Fruit fly (Drosophila melanogaster): ENCODE measurements around the gene CG14132.

Gene CG14132

DNA sequence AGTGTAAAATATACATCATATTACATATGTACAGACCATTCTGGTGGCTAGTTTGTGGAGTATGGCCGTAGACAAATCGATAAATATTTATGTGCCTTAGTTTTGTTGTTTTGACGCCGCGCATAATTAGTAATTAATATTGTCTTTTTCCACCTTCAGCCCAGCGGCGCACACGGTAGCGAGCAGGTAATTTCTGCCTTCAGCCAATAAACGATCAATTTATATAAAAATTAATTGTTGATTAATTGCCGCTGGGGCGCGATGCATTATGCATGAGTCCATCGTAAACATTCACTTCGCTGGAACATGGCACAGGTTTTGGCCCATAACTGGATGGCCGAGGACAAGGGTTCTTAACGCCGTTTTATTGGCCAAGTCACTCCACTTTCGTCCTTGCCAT is 2.2 kb upstream of the CG14132 start:
- no peak for TF ChIP-seq CG5204 (GFP tag; optimal IDR thresholded peaks at IDR 0.05)
- no peak for TF ChIP-seq CG11617 (GFP tag; optimal IDR thresholded peaks at IDR 0.05)

DNA sequence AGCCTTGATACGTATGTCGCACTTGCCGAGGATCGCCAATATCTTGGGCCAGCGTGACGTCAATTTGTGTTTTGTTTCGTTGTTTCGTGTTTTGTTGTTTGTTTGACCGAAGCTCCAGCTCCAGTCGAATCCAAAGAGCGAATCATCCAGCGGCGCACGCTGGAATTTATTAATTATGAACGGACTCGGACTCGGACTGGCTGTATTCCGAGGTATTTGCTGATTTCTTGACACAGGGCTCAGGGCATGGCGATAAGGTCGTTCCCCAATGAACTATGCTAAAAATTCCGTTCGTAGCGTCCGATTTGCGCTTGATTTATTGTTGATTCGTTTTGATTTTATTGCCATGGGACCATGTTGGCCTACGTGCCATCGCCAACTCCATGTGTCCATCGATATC is 1.8 kb upstream of the CG14132 start:
- TF ChIP-seq Mnt (GFP tag; optimal IDR thresholded peaks at IDR 0.05) (no peak), CG14711 (tag; optimal IDR thresholded peaks at IDR 0.05) (no peak), cic (GFP tag; optimal IDR thresholded peaks at IDR 0.05) (no peak), CG12768 (GFP tag; optimal IDR thresholded peaks at IDR 0.05) (no peak), CG33017 (tag; optimal IDR thresholded peaks at IDR 0.05) (no peak), CG5204 (GFP tag; optimal IDR thresholded peaks at IDR 0.05) (no peak), cnc (optimal IDR thresholded peaks at IDR 0.05) (no peak), CG7101 (tag; optimal IDR thresholded peaks at IDR 0.05) (no peak), ovo (GFP tag; optimal IDR thresholded peaks at IDR 0.05) (no peak), CG1620 (GFP tag; optimal IDR thresholded peaks at IDR 0.05) (no peak), pad (GFP tag; optimal IDR thresholded peaks at IDR 0.05) (no peak), kay (GFP tag; ENCODE audit: borderline replicate concordance) (no peak), toe (GFP tag; optimal IDR thresholded peaks at IDR 0.05) (no peak), Crg-1 (GFP tag; optimal IDR thresholded peaks at IDR 0.05) (no peak), Hr96 (GFP tag; optimal IDR thresholded peaks at IDR 0.05) (no peak), CG11617 (GFP tag; optimal IDR thresholded peaks at IDR 0.05) (no peak)

DNA sequence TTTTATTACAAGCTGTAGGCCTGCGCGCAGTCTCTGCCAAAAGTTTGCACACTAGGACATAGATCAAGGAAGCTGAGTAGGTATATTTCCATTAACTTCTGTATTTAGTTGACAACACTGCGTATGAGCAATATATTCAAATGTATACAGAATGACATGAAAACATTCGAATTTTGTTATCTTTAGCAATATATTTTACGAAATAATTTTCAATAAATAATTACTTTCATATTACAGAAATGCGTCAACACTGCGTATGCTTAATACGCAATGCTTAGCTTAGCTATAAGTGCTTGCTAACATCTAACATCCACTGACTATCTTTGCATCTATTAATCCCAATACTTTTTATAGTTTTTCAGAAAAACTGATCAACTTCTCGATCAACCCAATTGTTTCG is 1.3 kb upstream of the CG14132 start:
- no peak for TF ChIP-seq cic (GFP tag; optimal IDR thresholded peaks at IDR 0.05)
- no peak for TF ChIP-seq ovo (GFP tag; optimal IDR thresholded peaks at IDR 0.05)
- TF ChIP-seq CG12768 (GFP tag; optimal IDR thresholded peaks at IDR 0.05): no peak
- no peak for TF ChIP-seq tj (GFP tag; optimal IDR thresholded peaks at IDR 0.05)
- TF ChIP-seq cnc (optimal IDR thresholded peaks at IDR 0.05): no peak
- TF ChIP-seq Hr96 (GFP tag; optimal IDR thresholded peaks at IDR 0.05): no peak
- TF ChIP-seq CG11617 (GFP tag; optimal IDR thresholded peaks at IDR 0.05): no peak
- TF ChIP-seq toe (GFP tag; optimal IDR thresholded peaks at IDR 0.05): no peak
- no peak for TF ChIP-seq Crg-1 (GFP tag; optimal IDR thresholded peaks at IDR 0.05)
- no peak for TF ChIP-seq CG14711 (tag; optimal IDR thresholded peaks at IDR 0.05)
- no peak for TF ChIP-seq kay (GFP tag; ENCODE audit: borderline replicate concordance)
- TF ChIP-seq CG33017 (tag; optimal IDR thresholded peaks at IDR 0.05): no peak
- no peak for TF ChIP-seq Clk (GFP tag; optimal IDR thresholded peaks at IDR 0.05)
- no peak for TF ChIP-seq CG1620 (GFP tag; optimal IDR thresholded peaks at IDR 0.05)
- TF ChIP-seq CG7045 (GFP tag; optimal IDR thresholded peaks at IDR 0.05): no peak
- no peak for TF ChIP-seq CG7101 (tag; optimal IDR thresholded peaks at IDR 0.05)
- no peak for TF ChIP-seq Mnt (GFP tag; optimal IDR thresholded peaks at IDR 0.05)
- no peak for TF ChIP-seq bab1 (GFP tag; optimal IDR thresholded peaks at IDR 0.05)
- TF ChIP-seq pad (GFP tag; optimal IDR thresholded peaks at IDR 0.05): no peak

DNA sequence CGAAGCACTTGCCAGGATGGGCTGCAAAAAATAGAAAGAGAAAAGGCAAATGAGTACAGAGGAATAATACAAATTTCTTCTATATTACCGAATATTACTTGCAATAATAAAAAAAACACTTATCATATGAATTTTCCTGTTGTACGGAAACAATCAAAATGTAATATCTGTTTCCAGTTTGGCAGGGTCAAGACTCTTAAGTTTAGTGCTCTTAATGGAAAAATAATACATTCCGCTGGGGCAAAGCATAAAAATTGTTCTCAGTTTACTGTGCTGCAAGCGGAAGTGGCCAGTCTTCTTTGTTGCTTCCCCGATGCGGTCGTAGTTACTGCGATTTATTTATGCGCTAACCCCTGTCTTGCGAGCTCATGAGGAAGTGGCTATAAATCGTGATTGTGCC is 2.2 kb downstream of the CG14132 start:
- TF ChIP-seq CG1620 (GFP tag; optimal IDR thresholded peaks at IDR 0.05) (no peak), tj (GFP tag; optimal IDR thresholded peaks at IDR 0.05) (no peak), cic (GFP tag; optimal IDR thresholded peaks at IDR 0.05) (no peak), cnc (optimal IDR thresholded peaks at IDR 0.05) (no peak), CG33017 (tag; optimal IDR thresholded peaks at IDR 0.05) (no peak), bab1 (GFP tag; optimal IDR thresholded peaks at IDR 0.05) (no peak)

DNA sequence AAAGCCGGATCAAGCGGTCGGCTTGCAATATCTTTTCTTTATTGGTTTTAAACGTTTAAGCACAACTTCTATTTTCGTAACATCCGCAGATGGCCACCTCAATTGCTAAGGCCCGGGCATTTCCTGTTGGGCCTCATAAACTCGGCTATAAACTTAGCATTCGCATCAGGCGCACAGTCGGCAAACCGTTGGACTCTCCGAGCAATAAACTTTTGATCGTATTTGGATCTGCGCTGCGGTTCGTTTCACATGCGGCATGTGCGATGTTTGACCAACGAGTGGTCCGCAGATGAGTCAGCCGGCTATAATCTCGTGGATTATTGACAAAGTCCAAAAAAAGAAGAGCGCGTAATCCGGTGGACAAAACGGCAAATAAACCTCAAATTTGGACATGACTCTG is 3.3 kb downstream of the CG14132 start:
- TF ChIP-seq tj (GFP tag; optimal IDR thresholded peaks at IDR 0.05): no peak
- TF ChIP-seq kay (GFP tag; ENCODE audit: borderline replicate concordance): no peak

DNA sequence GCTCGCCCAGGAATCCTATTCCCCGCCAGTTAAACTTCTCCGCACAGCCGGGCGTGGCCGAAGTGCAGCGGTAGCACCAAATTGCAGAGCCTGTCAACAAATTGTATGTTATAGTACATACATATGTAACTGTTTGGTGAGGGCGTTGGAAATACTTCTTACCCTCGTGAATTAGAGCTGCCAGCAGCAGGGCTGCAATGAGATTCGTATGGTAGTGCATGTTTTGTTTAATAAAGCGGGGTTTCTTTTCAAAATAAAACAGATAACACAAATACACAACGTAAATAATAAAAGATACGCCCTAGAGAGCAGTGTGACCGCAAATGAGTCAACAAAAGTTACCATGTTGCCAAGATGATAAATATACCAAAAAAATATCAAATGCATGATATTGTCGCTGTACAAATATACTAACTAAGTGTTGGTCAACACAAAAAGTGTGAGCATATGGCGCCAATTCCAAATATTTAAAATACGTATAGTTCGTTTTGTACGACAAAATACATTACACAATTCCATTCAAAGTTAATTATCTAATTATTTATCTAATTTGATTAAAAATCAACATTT is 3.9 kb downstream of the CG14132 start, which contains the start of gene crim:
Gene crim, minus strand, starts transcription at position 328 of the 570 bp plus-strand sequence.
- TF ChIP-seq CG11617 (GFP tag; optimal IDR thresholded peaks at IDR 0.05): no peak
- TF ChIP-seq CG14711 (tag; optimal IDR thresholded peaks at IDR 0.05): no peak
- no peak for TF ChIP-seq Clk (GFP tag; optimal IDR thresholded peaks at IDR 0.05)
- no peak for TF ChIP-seq toe (GFP tag; optimal IDR thresholded peaks at IDR 0.05)
- TF ChIP-seq CG7101 (tag; optimal IDR thresholded peaks at IDR 0.05): peak; percentile 18
- TF ChIP-seq Crg-1 (GFP tag; optimal IDR thresholded peaks at IDR 0.05): peak; percentile 15
- peak; percentile 37 for TF ChIP-seq Mnt (GFP tag; optimal IDR thresholded peaks at IDR 0.05)
- TF ChIP-seq CG12768 (GFP tag; optimal IDR thresholded peaks at IDR 0.05): no peak
- no peak for TF ChIP-seq ovo (GFP tag; optimal IDR thresholded peaks at IDR 0.05)
- TF ChIP-seq pad (GFP tag; optimal IDR thresholded peaks at IDR 0.05): peak; percentile 18
- TF ChIP-seq cic (GFP tag; optimal IDR thresholded peaks at IDR 0.05): peak; percentile 52
- TF ChIP-seq tj (GFP tag; optimal IDR thresholded peaks at IDR 0.05): no peak
- TF ChIP-seq cnc (optimal IDR thresholded peaks at IDR 0.05): no peak
- TF ChIP-seq kay (GFP tag; ENCODE audit: borderline replicate concordance): no peak
- TF ChIP-seq CG1620 (GFP tag; optimal IDR thresholded peaks at IDR 0.05): no peak
- TF ChIP-seq CG7045 (GFP tag; optimal IDR thresholded peaks at IDR 0.05): no peak
- no peak for TF ChIP-seq CG33017 (tag; optimal IDR thresholded peaks at IDR 0.05)
- no peak for TF ChIP-seq Hr96 (GFP tag; optimal IDR thresholded peaks at IDR 0.05)
- peak; percentile 60 for TF ChIP-seq bab1 (GFP tag; optimal IDR thresholded peaks at IDR 0.05)
- TF ChIP-seq CG5204 (GFP tag; optimal IDR thresholded peaks at IDR 0.05): no peak

DNA sequence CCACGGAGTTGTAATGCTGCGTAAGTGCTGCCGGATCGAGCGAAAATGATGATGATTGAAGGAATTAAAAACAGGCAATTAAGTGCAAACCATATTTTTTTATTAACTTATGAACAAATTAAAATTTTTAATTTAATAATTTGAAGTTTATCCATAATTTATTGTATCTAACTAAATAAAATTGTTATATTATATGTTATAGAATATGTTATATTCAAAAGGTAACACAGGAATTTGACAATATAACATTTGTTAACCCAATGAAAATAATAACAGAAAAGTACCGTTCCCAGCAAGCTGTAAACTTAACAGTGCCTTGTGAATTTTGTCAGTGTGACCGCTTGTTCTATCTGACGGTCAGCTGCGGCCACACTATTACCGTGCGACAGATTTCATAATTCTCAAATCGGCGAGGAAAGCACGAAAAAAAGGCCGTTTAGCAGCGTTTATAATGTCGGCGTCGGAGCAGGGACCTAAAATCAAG is 6.4 kb downstream of the CG14132 start, which contains the start of the genes Ccdc56 and mtTFB1:
Gene Ccdc56, plus strand, starts transcription at position 347 of the 484 bp plus-strand sequence.
Gene mtTFB1, plus strand, starts transcription at position 347 of the 484 bp plus-strand sequence.
- peak; percentile 50 for TF ChIP-seq Mnt (GFP tag; optimal IDR thresholded peaks at IDR 0.05)
- peak; percentile 3 for TF ChIP-seq Hr96 (GFP tag; optimal IDR thresholded peaks at IDR 0.05)
- no peak for TF ChIP-seq kay (GFP tag; ENCODE audit: borderline replicate concordance)
- TF ChIP-seq CG1620 (GFP tag; optimal IDR thresholded peaks at IDR 0.05): no peak
- TF ChIP-seq CG12768 (GFP tag; optimal IDR thresholded peaks at IDR 0.05): no peak
